Worm (Caenorhabditis elegans): ENCODE data around the gene cest-13.

- TF ChIP-seq ceh-90 (tag; optimal IDR thresholded peaks at IDR 0.05) (no peak), lin-15B (tag; optimal IDR thresholded peaks at IDR 0.05) (no peak), ets-5 (GFP tag; IDR thresholded peaks at IDR 0.05) (no peak), aly-2 (tag; optimal IDR thresholded peaks at IDR 0.05) (no peak)
Observed at ce11 chrX:13767282-13767681, 7.2 kb downstream of the cest-13 start.

Data from whole organism, L1 larva.